Fruit fly (Drosophila melanogaster) whole organism: Measurements from ENCODE around the gene Ist1.

Experiments used
- CG8478 ChIP-seq: fragments of >200 bp; optimal IDR thresholded peaks from 2 replicates; lab custom pipeline; 2018; ENCODE audit warnings: inconsistent platforms
- psq ChIP-seq: fragments of >200 bp; optimal IDR thresholded peaks from 2 replicates; lab custom pipeline; 2017

DNA sequence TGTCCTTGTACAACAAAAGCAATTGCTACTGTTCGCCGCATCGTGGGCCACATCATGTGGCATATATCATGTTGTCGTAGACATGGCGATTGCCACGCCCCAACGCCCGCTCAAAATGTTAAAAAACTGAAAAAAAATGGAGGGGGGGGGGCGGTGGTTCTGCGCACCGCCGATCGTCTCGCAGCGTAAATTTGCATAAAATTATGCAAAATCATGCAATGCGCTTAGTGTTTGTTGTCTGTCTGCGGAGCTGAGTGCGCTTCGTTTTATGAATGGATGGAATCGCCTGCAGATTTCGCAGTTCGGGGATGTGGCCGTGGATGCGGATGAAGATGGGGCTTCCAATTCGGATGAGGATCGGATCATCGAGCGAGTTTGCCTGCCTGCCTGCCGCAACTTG, 15.6 kb upstream of the Ist1 start:
- no peak for TF ChIP-seq CG8478 (lab: Kevin White, UChicago)
- no peak for TF ChIP-seq psq
